Fruit fly (Drosophila melanogaster) Kc167 (cell line): ENCODE measurements around the gene RpS20.

Source experiments
- Myc ChIP-seq: fragments of >200 bp; optimal IDR thresholded peaks from 2 replicates; lab custom pipeline; 2017; ENCODE audit warnings: missing external identifiers
- insv ChIP-seq: fragments of >200 bp; optimal IDR thresholded peaks from 3 replicates; lab custom pipeline; 2018; ENCODE audit warnings: missing external identifiers
- psq ChIP-seq: fragments of >200 bp; optimal IDR thresholded peaks from 2 replicates; lab custom pipeline; 2017; ENCODE audit warnings: missing external identifiers
- ttk ChIP-seq: sonication (Bioruptor generic); optimal IDR thresholded peaks from 2 replicates; lab custom pipeline; 2017; ENCODE audit warnings: missing external identifiers

- TF ChIP-seq insv (lab: Kevin White, UChicago): no peak
- no peak for TF ChIP-seq psq
- TF ChIP-seq Myc (lab: Kevin White, UChicago): no peak
- no peak for TF ChIP-seq ttk (lab: Kevin White, UChicago)
These were observed 9.0 kb downstream of the RpS20 start, which contains the start of gene CG31223 for dm6 chr3R:20830963-20831362.
